Fruit fly (Drosophila melanogaster) whole organism, adult: ENCODE measurements around the gene Plod.

ENCODE experiments used
- CG12768 ChIP-seq: fragments of 200-800 bp; sonication (Bioruptor generic); optimal IDR thresholded peaks from 2 replicates; lab custom pipeline; 2017; ENCODE audit warnings: missing biosample characterization, missing genetic modification characterization, mild to moderate bottlenecking, moderate library complexity, missing genetic modification reagents
- CG14711 ChIP-seq: fragments of 200-800 bp; sonication (Bioruptor generic); optimal IDR thresholded peaks from 2 replicates; lab custom pipeline; 2018; ENCODE audit warnings: missing biosample characterization, mild to moderate bottlenecking, missing genetic modification characterization, moderate library complexity
- Mnt ChIP-seq: fragments of 200-800 bp; sonication (Bioruptor generic); optimal IDR thresholded peaks from 2 replicates; lab custom pipeline; 2016; ENCODE audit warnings: missing biosample characterization, mild to moderate bottlenecking, missing genetic modification characterization
- pad ChIP-seq: fragments of 200-800 bp; sonication (Bioruptor generic); optimal IDR thresholded peaks from 3 replicates; lab custom pipeline; 2017; ENCODE audit warnings: missing biosample characterization, missing genetic modification characterization, mild to moderate bottlenecking, moderate library complexity, missing genetic modification reagents
- tj ChIP-seq: fragments of 200-800 bp; sonication (Bioruptor generic); optimal IDR thresholded peaks from 3 replicates; lab custom pipeline; 2017; ENCODE audit warnings: missing biosample characterization, mild to moderate bottlenecking, missing genetic modification characterization, moderate library complexity

DNA sequence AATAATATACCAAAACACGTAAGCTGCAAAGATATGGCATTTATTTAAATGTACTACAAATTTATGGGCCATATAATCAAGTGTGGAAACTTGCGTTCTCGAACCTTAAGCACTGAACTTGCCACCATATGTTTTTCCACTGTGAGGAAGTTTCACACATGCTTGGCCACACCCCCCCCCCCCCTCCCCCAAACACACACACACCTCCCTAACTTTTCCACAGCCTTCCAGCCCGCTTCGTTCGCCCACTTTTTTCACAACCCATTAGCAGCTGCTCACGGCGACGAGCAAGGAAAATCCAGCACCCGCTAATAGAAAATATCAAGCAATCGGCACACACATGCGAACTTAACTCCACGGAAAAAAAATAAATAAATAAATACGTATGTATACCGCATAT is 10.5 kb downstream of the Plod start:
- TF ChIP-seq pad (GFP tag; lab: Kevin White, UChicago): no peak
- TF ChIP-seq Mnt (GFP tag; lab: Kevin White, UChicago): no peak
- no peak for TF ChIP-seq tj (GFP tag; lab: Kevin White, UChicago)
- TF ChIP-seq CG14711 (tag; lab: Kevin White, UChicago): no peak
- no peak for TF ChIP-seq CG12768 (GFP tag; lab: Kevin White, UChicago)
